Fruit fly (Drosophila melanogaster) whole organism, embryonic: Measurements from ENCODE around the gene Doc2.
A peak's percentile ranks its signal among the peaks of the same experiment; 100 is the strongest.

Source experiments
- ATbp ChIP-seq: fragments of 200-800 bp; sonication (Bioruptor generic); optimal IDR thresholded peaks from 2 replicates; lab custom pipeline; 2017; ENCODE audit warnings: missing biosample characterization, mild to moderate bottlenecking, missing genetic modification characterization, missing genetic modification reagents
- Asciz ChIP-seq: fragments of 200-800 bp; sonication (Bioruptor generic); optimal IDR thresholded peaks from 2 replicates; lab custom pipeline; 2017; ENCODE audit warnings: missing biosample characterization, mild to moderate bottlenecking, missing genetic modification characterization, missing genetic modification reagents
- B-H1 ChIP-seq: fragments of 200-800 bp; sonication (Bioruptor generic); IDR thresholded peaks from 3 replicates; pipeline ENCODE4 v1.3.6; 2022; ENCODE audit warnings: missing biosample characterization, missing genetic modification characterization
- CG1024 ChIP-seq: fragments of 200-800 bp; sonication (Bioruptor generic); IDR thresholded peaks from 2 replicates; pipeline ENCODE4 v1.3.6; 2022; ENCODE audit warnings: missing biosample characterization, missing genetic modification characterization
- CG12219 ChIP-seq: fragments of 200-800 bp; sonication (Bioruptor generic); optimal IDR thresholded peaks from 3 replicates; lab custom pipeline; 2018; ENCODE audit warnings: missing biosample characterization, mild to moderate bottlenecking, missing genetic modification characterization
- CG12659 ChIP-seq: fragments of 200-800 bp; sonication (Bioruptor generic); optimal IDR thresholded peaks from 3 replicates; lab custom pipeline; 2017; ENCODE audit warnings: mild to moderate bottlenecking, missing biosample characterization, missing genetic modification reagents, missing genetic modification characterization
- CG16779 ChIP-seq: fragments of 200-800 bp; sonication (Bioruptor generic); IDR thresholded peaks from 2 replicates; pipeline ENCODE4 v1.3.6; 2022; ENCODE audit warnings: missing biosample characterization, missing genetic modification characterization
- CG17802 ChIP-seq: fragments of 200-800 bp; sonication (Bioruptor generic); optimal IDR thresholded peaks from 2 replicates; lab custom pipeline; 2018; ENCODE audit warnings: missing biosample characterization, mild to moderate bottlenecking, missing genetic modification characterization, moderate library complexity
- CG17829 ChIP-seq: fragments of 200-800 bp; optimal IDR thresholded peaks from 2 replicates; lab custom pipeline; 2019; ENCODE audit warnings: missing biosample characterization, mild to moderate bottlenecking, missing genetic modification characterization, moderate library complexity
- CG2116 ChIP-seq: fragments of 200-800 bp; sonication (Bioruptor generic); optimal IDR thresholded peaks from 3 replicates; lab custom pipeline; 2018; ENCODE audit warnings: missing biosample characterization, mild to moderate bottlenecking, missing genetic modification characterization
- CG2199 ChIP-seq: fragments of 200-800 bp; sonication (Bioruptor generic); IDR thresholded peaks from 3 replicates; pipeline ENCODE4 v1.3.6; 2022; ENCODE audit warnings: missing biosample characterization, missing genetic modification characterization
- CG30020 ChIP-seq: fragments of 200-800 bp; optimal IDR thresholded peaks from 2 replicates; lab custom pipeline; 2019; ENCODE audit warnings: missing biosample characterization, mild to moderate bottlenecking, missing genetic modification characterization, moderate library complexity
- CG30403 ChIP-seq: fragments of 200-800 bp; sonication (Bioruptor generic); optimal IDR thresholded peaks from 3 replicates; lab custom pipeline; 2016; ENCODE audit warnings: missing biosample characterization, missing genetic modification characterization
- CG31365 ChIP-seq: fragments of 200-800 bp; sonication (Bioruptor generic); optimal IDR thresholded peaks from 2 replicates; lab custom pipeline; 2018; ENCODE audit warnings: missing biosample characterization, mild to moderate bottlenecking, missing genetic modification characterization
- CG31441 ChIP-seq: fragments of 200-800 bp; sonication (Bioruptor generic); IDR thresholded peaks from 2 replicates; pipeline ENCODE4 v1.3.6; 2022; ENCODE audit warnings: missing biosample characterization, missing genetic modification characterization
- CG32532 ChIP-seq: fragments of 200-800 bp; sonication (Bioruptor generic); IDR thresholded peaks from 2 replicates; pipeline ENCODE4 v1.3.6; 2022; ENCODE audit warnings: missing biosample characterization, missing genetic modification characterization
- CG7786 ChIP-seq: fragments of 200-800 bp; sonication (Bioruptor generic); optimal IDR thresholded peaks from 2 replicates; lab custom pipeline; 2016; ENCODE audit warnings: missing biosample characterization, missing genetic modification characterization
- CG8290 ChIP-seq, 3 experiments: fragments of 200-800 bp; sonication (Bioruptor generic); optimal IDR thresholded peaks; 2 replicates each; lab custom pipeline; 2016 to 2019; ENCODE audit warnings: missing biosample characterization in 3 of 3, missing genetic modification characterization in 3 of 3, mild to moderate bottlenecking in 2 of 3, moderate library complexity in 1 of 3
- CG8924 ChIP-seq: fragments of 200-800 bp; optimal IDR thresholded peaks from 3 replicates; lab custom pipeline; 2019; ENCODE audit warnings: missing biosample characterization, mild to moderate bottlenecking, missing genetic modification characterization, moderate library complexity
- Dad ChIP-seq: fragments of 200-800 bp; sonication (Bioruptor generic); optimal IDR thresholded peaks from 3 replicates; lab custom pipeline; 2016; ENCODE audit warnings: missing biosample characterization, missing genetic modification characterization
- Dip2 ChIP-seq: fragments of 200-800 bp; sonication (Bioruptor generic); IDR thresholded peaks from 2 replicates; pipeline ENCODE4 v1.3.6; 2022; ENCODE audit warnings: missing biosample characterization, missing genetic modification characterization
- Dp ChIP-seq: fragments of 200-800 bp; sonication (Bioruptor generic); optimal IDR thresholded peaks from 2 replicates; lab custom pipeline; 2018; ENCODE audit warnings: missing biosample characterization, mild to moderate bottlenecking, missing genetic modification characterization, moderate library complexity
- Drgx ChIP-seq: fragments of 200-800 bp; sonication (Bioruptor generic); IDR thresholded peaks from 2 replicates; pipeline ENCODE4 v1.3.6; 2022; ENCODE audit warnings: missing biosample characterization, missing genetic modification characterization
- Gug ChIP-seq: fragments of 200-800 bp; sonication (Bioruptor generic); IDR thresholded peaks from 4 replicates; pipeline ENCODE4 v1.3.6; 2022; ENCODE audit warnings: missing biosample characterization, missing genetic modification characterization
- Mes4 ChIP-seq: fragments of 200-800 bp; sonication (Bioruptor generic); optimal IDR thresholded peaks from 2 replicates; lab custom pipeline; 2016; ENCODE audit warnings: missing biosample characterization, missing genetic modification characterization
- Mrtf ChIP-seq: fragments of 200-800 bp; sonication (Bioruptor generic); IDR thresholded peaks from 3 replicates; pipeline ENCODE4 v1.3.6; 2022; ENCODE audit warnings: missing biosample characterization, missing genetic modification characterization
- NC2α ChIP-seq: fragments of 200-800 bp; sonication (Bioruptor generic); optimal IDR thresholded peaks from 2 replicates; lab custom pipeline; 2016; ENCODE audit warnings: missing biosample characterization, missing genetic modification characterization
- TFAM ChIP-seq: fragments of 200-800 bp; sonication (Bioruptor generic); optimal IDR thresholded peaks from 2 replicates; lab custom pipeline; 2017; ENCODE audit warnings: missing biosample characterization, missing genetic modification characterization, inconsistent platforms
- btn ChIP-seq: fragments of 200-800 bp; sonication (Bioruptor generic); optimal IDR thresholded peaks from 2 replicates; lab custom pipeline; 2016; ENCODE audit warnings: missing biosample characterization, missing genetic modification characterization
- chn ChIP-seq: fragments of 200-800 bp; sonication (Bioruptor generic); optimal IDR thresholded peaks from 2 replicates; lab custom pipeline; 2016; ENCODE audit warnings: missing biosample characterization, missing genetic modification characterization
- ci ChIP-seq: fragments of 200-800 bp; sonication (Bioruptor generic); IDR thresholded peaks from 3 replicates; pipeline ENCODE4 v1.3.6; 2022; ENCODE audit warnings: missing biosample characterization, missing genetic modification characterization
- crp ChIP-seq, 2 experiments: fragments of 200-800 bp; sonication (Bioruptor generic); optimal IDR thresholded peaks; 2 replicates in 1 of 2; 3 replicates in 1 of 2; lab custom pipeline; 2017; ENCODE audit warnings: missing biosample characterization in 2 of 2, missing genetic modification characterization in 2 of 2, mild to moderate bottlenecking in 1 of 2, moderate library complexity in 1 of 2
- dimm ChIP-seq: fragments of 200-800 bp; sonication (Bioruptor generic); IDR thresholded peaks from 2 replicates; pipeline ENCODE4 v1.3.6; 2022; ENCODE audit warnings: missing biosample characterization, missing genetic modification characterization
- dmrt99B ChIP-seq: fragments of 200-800 bp; sonication (Bioruptor generic); optimal IDR thresholded peaks from 2 replicates; lab custom pipeline; 2018; ENCODE audit warnings: missing biosample characterization, mild to moderate bottlenecking, missing genetic modification characterization, moderate library complexity
- ewg ChIP-seq: fragments of 200-800 bp; sonication (Bioruptor generic); optimal IDR thresholded peaks from 3 replicates; lab custom pipeline; 2017; ENCODE audit warnings: mild to moderate bottlenecking, missing biosample characterization, missing genetic modification reagents, missing genetic modification characterization
- eyg ChIP-seq: fragments of 200-800 bp; sonication (Bioruptor generic); optimal IDR thresholded peaks from 3 replicates; lab custom pipeline; 2016; ENCODE audit warnings: missing biosample characterization, missing genetic modification characterization
- gcm ChIP-seq: fragments of 200-800 bp; sonication (Bioruptor generic); optimal IDR thresholded peaks from 2 replicates; lab custom pipeline; 2019; ENCODE audit warnings: missing biosample characterization, mild to moderate bottlenecking, missing genetic modification characterization, moderate library complexity
- gt ChIP-seq: fragments of 200-800 bp; sonication (Bioruptor generic); IDR thresholded peaks from 2 replicates; pipeline ENCODE4 v1.3.6; 2022; ENCODE audit warnings: missing biosample characterization, missing genetic modification characterization
- kah ChIP-seq: fragments of 200-800 bp; sonication (Bioruptor generic); optimal IDR thresholded peaks from 2 replicates; lab custom pipeline; 2018; ENCODE audit warnings: missing biosample characterization, mild to moderate bottlenecking, missing genetic modification characterization
- ken ChIP-seq: fragments of 200-800 bp; sonication (Bioruptor generic); IDR thresholded peaks from 3 replicates; pipeline ENCODE4 v1.3.6; 2022; ENCODE audit warnings: missing biosample characterization, missing genetic modification characterization
- klu ChIP-seq: fragments of 200-800 bp; sonication (Bioruptor generic); IDR thresholded peaks from 2 replicates; pipeline ENCODE4 v1.3.6; 2022; ENCODE audit warnings: missing biosample characterization, missing genetic modification characterization
- lmd ChIP-seq: fragments of 200-800 bp; sonication (Bioruptor generic); IDR thresholded peaks from 2 replicates; pipeline ENCODE4 v1.3.6; 2022; ENCODE audit warnings: missing biosample characterization, missing genetic modification characterization
- odd ChIP-seq: fragments of 200-800 bp; sonication (Bioruptor generic); optimal IDR thresholded peaks from 2 replicates; lab custom pipeline; 2017; ENCODE audit warnings: missing biosample characterization, mild to moderate bottlenecking, missing genetic modification characterization
- org-1 ChIP-seq: fragments of 200-800 bp; sonication (Bioruptor generic); optimal IDR thresholded peaks from 2 replicates; lab custom pipeline; 2017; ENCODE audit warnings: missing biosample characterization, missing genetic modification characterization
- repo ChIP-seq: fragments of 200-800 bp; sonication (Bioruptor generic); optimal IDR thresholded peaks from 2 replicates; lab custom pipeline; 2016; ENCODE audit warnings: missing biosample characterization, missing genetic modification characterization
- schlank ChIP-seq: fragments of 200-800 bp; sonication (Bioruptor generic); optimal IDR thresholded peaks from 2 replicates; lab custom pipeline; 2018; ENCODE audit warnings: missing biosample characterization, mild to moderate bottlenecking, missing genetic modification characterization
- seq ChIP-seq: fragments of 200-800 bp; sonication (Bioruptor generic); IDR thresholded peaks from 2 replicates; pipeline ENCODE4 v1.3.6; 2022; ENCODE audit warnings: missing biosample characterization, missing genetic modification characterization
- ssp ChIP-seq: fragments of 200-800 bp; sonication (Bioruptor generic); IDR thresholded peaks from 2 replicates; pipeline ENCODE4 v1.3.6; 2022; ENCODE audit warnings: missing biosample characterization, missing genetic modification characterization
- tap ChIP-seq: fragments of 200-800 bp; optimal IDR thresholded peaks from 3 replicates; lab custom pipeline; 2019; ENCODE audit warnings: missing biosample characterization, mild to moderate bottlenecking, missing genetic modification characterization, moderate library complexity
- unpg ChIP-seq: fragments of 200-800 bp; sonication (Bioruptor generic); optimal IDR thresholded peaks from 3 replicates; lab custom pipeline; 2018; ENCODE audit warnings: missing biosample characterization, mild to moderate bottlenecking, missing genetic modification characterization, moderate library complexity
- zfh1 ChIP-seq: fragments of 200-800 bp; sonication (Bioruptor generic); IDR thresholded peaks from 3 replicates; pipeline ENCODE4 v1.3.6; 2022; ENCODE audit warnings: missing biosample characterization, missing genetic modification characterization

Gene Doc2

dm6 chr3L:9025680-9026079 lies 6.6 kb upstream of the Doc2 start (continued):
- TF ChIP-seq org-1 (GFP tag; lab: Kevin White, UChicago) (peak; percentile 59), Mes4 (peak; percentile 65), CG12659 (GFP tag; lab: Kevin White, UChicago) (peak; percentile 77), CG2116 (peak; percentile 33), CG32532 (peak; percentile 90), ci (peak; percentile 97), zfh1 (GFP tag; lab: Robert Waterston, UW) (peak; percentile 94), btn (GFP tag; lab: Kevin White, UChicago) (peak; percentile 60), unpg (GFP tag; lab: Kevin White, UChicago) (peak; percentile 92), Asciz (GFP tag; lab: Kevin White, UChicago) (peak; percentile 84), TFAM (GFP tag; lab: Kevin White, UChicago) (no peak), CG12219 (peak; percentile 83), B-H1 (GFP tag; lab: Robert Waterston, UW) (peak; percentile 84), CG7786 (GFP tag; lab: Kevin White, UChicago) (peak; percentile 66), Dp (GFP tag; lab: Kevin White, UChicago) (no peak), tap (peak; percentile 81), Mrtf (peak; percentile 86), gt (peak; percentile 77), CG30403 (peak; percentile 84), CG17802 (tag; lab: Kevin White, UChicago) (peak; percentile 43), schlank (tag; lab: Kevin White, UChicago) (no peak), Gug (peak; percentile 80), CG2199 (GFP tag; lab: Robert Waterston, UW) (peak; percentile 82; the same call in 2 of the 3 replicates), CG8924 (tag; lab: Kevin White, UChicago) (peak; percentile 85), dimm (GFP tag; lab: Robert Waterston, UW) (peak; percentile 58), CG31365 (tag; lab: Kevin White, UChicago) (peak; percentile 32), CG31441 (GFP tag; lab: Robert Waterston, UW) (peak; percentile 87), ssp (GFP tag; lab: Robert Waterston, UW) (peak; percentile 81), seq (GFP tag; lab: Robert Waterston, UW) (peak; percentile 87), Dad (peak; percentile 73), Dip2 (GFP tag; lab: Robert Waterston, UW) (0 out of 2 replicates have a peak, but pooled peaks have one; percentile 20), CG1024 (GFP tag; lab: Robert Waterston, UW) (peak; percentile 85), chn (GFP tag; lab: Kevin White, UChicago) (peak; percentile 80), gcm (GFP tag; lab: Kevin White, UChicago) (peak; percentile 73), klu (GFP tag; lab: Robert Waterston, UW) (peak; percentile 78), ATbp (peak; percentile 82), kah (peak; percentile 68), repo (GFP tag; lab: Kevin White, UChicago) (peak; percentile 68), Drgx (GFP tag; lab: Robert Waterston, UW) (no peak), ken (GFP tag; lab: Robert Waterston, UW) (peak; percentile 88), ewg (peak; percentile 72), lmd (GFP tag; lab: Robert Waterston, UW) (peak; percentile 89), CG16779 (0 out of 2 replicates have a peak, but pooled peaks have one; percentile 20), crp (GFP tag; optimal IDR thresholded peaks at IDR 0.05; lab: Kevin White, UChicago) (peak in 1 of 2 experiments; percentile 30), odd (GFP tag; lab: Kevin White, UChicago) (peak; percentile 56), CG30020 (tag; lab: Kevin White, UChicago) (peak; percentile 40), CG8290 (GFP tag; optimal IDR thresholded peaks at IDR 0.05; lab: Kevin White, UChicago) (peak; percentile 85), CG8290 (tag; optimal IDR thresholded peaks at IDR 0.05; lab: Kevin White, UChicago) (peak in 1 of 2 experiments; percentile 57), CG17829 (tag; lab: Kevin White, UChicago) (peak; percentile 87), NC2α (peak; percentile 38), eyg (GFP tag; lab: Kevin White, UChicago) (peak; percentile 62), dmrt99B (tag; lab: Kevin White, UChicago) (peak; percentile 95)
